Worm (Caenorhabditis elegans) whole organism, young adult: ENCODE data around the gene F54B11.7.

Experiments used
- F37B4.10 ChIP-seq: fragments of 200-800 bp; sonication (Bioruptor generic); IDR thresholded peaks from 2 replicates; pipeline ENCODE4 v1.3.6; 2022; ENCODE audit warnings: missing genetic modification characterization, missing compliant biosample characterization
- bed-1 ChIP-seq: fragments of 200-800 bp; sonication (Bioruptor generic); IDR thresholded peaks from 2 replicates; pipeline ENCODE4 v1.3.6; 2022; ENCODE audit warnings: missing genetic modification reagents, missing genetic modification characterization, missing compliant biosample characterization
- sdz-38 ChIP-seq: sonication (generic microtip); optimal IDR thresholded peaks from 2 replicates; lab custom pipeline; 2016; ENCODE audit warnings: missing genotype, missing genetic modification characterization, missing compliant biosample characterization

DNA sequence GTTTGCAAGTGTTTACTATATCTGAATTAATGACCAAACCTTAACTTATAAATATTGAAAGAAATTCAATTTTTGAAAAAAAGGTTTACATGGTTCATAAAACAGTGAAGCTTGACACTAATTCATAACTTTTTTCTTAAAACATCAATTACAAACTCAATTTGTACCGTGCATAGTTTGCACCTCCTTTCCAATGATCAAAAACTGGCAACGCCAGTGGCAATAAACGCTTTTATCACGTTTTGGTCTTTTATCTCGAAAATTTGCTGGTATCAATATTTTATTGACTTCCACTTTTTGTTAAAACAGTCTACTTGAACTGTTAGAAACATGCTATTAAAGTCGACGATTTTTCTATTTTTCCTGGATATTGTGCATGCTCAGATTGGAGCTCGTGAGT lies 21.8 kb upstream of the F54B11.7 start, which contains the start of gene F54B11.11:
- TF ChIP-seq bed-1, result no peak
- TF ChIP-seq F37B4.10, result no peak
- no peak for TF ChIP-seq sdz-38
